Fruit fly (Drosophila melanogaster) whole organism, embryonic: Measurements from ENCODE around the gene CG10208.
A peak's percentile ranks its signal among the peaks of the same experiment; 100 is the strongest.

Experiments
- Asciz ChIP-seq: fragments of 200-800 bp; sonication (Bioruptor generic); optimal IDR thresholded peaks from 2 replicates; lab custom pipeline; 2017; ENCODE audit warnings: missing biosample characterization, mild to moderate bottlenecking, missing genetic modification characterization, missing genetic modification reagents
- Awh ChIP-seq: fragments of 200-800 bp; sonication (Bioruptor generic); IDR thresholded peaks from 2 replicates; pipeline ENCODE4, ENCODE4 v1.3.6; 2022; ENCODE audit warnings: missing biosample characterization, missing genetic modification characterization
- CG10209 ChIP-seq: fragments of 200-800 bp; sonication (Bioruptor generic); optimal IDR thresholded peaks from 3 replicates; lab custom pipeline; 2017; ENCODE audit warnings: missing biosample characterization, mild to moderate bottlenecking, missing genetic modification characterization, missing genetic modification reagents
- CG1024 ChIP-seq: fragments of 200-800 bp; sonication (Bioruptor generic); IDR thresholded peaks from 2 replicates; pipeline ENCODE4 v1.3.6; 2022; ENCODE audit warnings: missing biosample characterization, missing genetic modification characterization
- CG12299 ChIP-seq: fragments of 200-800 bp; sonication (Bioruptor generic); optimal IDR thresholded peaks from 2 replicates; lab custom pipeline; 2018; ENCODE audit warnings: missing biosample characterization, mild to moderate bottlenecking, missing genetic modification characterization
- CG12659 ChIP-seq: fragments of 200-800 bp; sonication (Bioruptor generic); optimal IDR thresholded peaks from 3 replicates; lab custom pipeline; 2017; ENCODE audit warnings: mild to moderate bottlenecking, missing biosample characterization, missing genetic modification reagents, missing genetic modification characterization
- CG12769 ChIP-seq: fragments of 200-800 bp; sonication (Bioruptor generic); optimal IDR thresholded peaks from 2 replicates; lab custom pipeline; 2019; ENCODE audit warnings: missing biosample characterization, mild to moderate bottlenecking, missing genetic modification characterization, moderate library complexity
- CG14860 ChIP-seq: fragments of 200-800 bp; sonication (Bioruptor generic); IDR thresholded peaks from 3 replicates; pipeline ENCODE4 v1.3.6; 2022; ENCODE audit warnings: missing biosample characterization, missing genetic modification characterization; ENCODE audit not compliant: partially characterized antibody
- CG16813 ChIP-seq: fragments of 200-800 bp; sonication (Bioruptor generic); IDR thresholded peaks from 3 replicates; pipeline ENCODE4 v1.3.6; 2022; ENCODE audit warnings: missing biosample characterization, missing genetic modification characterization; ENCODE audit not compliant: partially characterized antibody
- CG16863 ChIP-seq: fragments of 200-800 bp; sonication (Bioruptor generic); optimal IDR thresholded peaks from 3 replicates; lab custom pipeline; 2016; ENCODE audit warnings: missing biosample characterization, missing genetic modification characterization
- CG18011 ChIP-seq: fragments of 200-800 bp; sonication (Bioruptor generic); optimal IDR thresholded peaks from 2 replicates; lab custom pipeline; 2017; ENCODE audit warnings: missing biosample characterization, missing genetic modification characterization, mild to moderate bottlenecking, moderate library complexity, missing genotype
- CG1832 ChIP-seq: fragments of 200-800 bp; sonication (Bioruptor generic); optimal IDR thresholded peaks from 2 replicates; lab custom pipeline; 2017; ENCODE audit warnings: missing biosample characterization, mild to moderate bottlenecking, missing genetic modification characterization, inconsistent platforms
- CG2116 ChIP-seq: fragments of 200-800 bp; sonication (Bioruptor generic); optimal IDR thresholded peaks from 3 replicates; lab custom pipeline; 2018; ENCODE audit warnings: missing biosample characterization, mild to moderate bottlenecking, missing genetic modification characterization
- CG2120 ChIP-seq: fragments of 200-800 bp; sonication (Bioruptor generic); optimal IDR thresholded peaks from 3 replicates; lab custom pipeline; 2016; ENCODE audit warnings: missing biosample characterization, missing genetic modification characterization
- CG32532 ChIP-seq: fragments of 200-800 bp; sonication (Bioruptor generic); IDR thresholded peaks from 2 replicates; pipeline ENCODE4 v1.3.6; 2022; ENCODE audit warnings: missing biosample characterization, missing genetic modification characterization
- CG34224 ChIP-seq: fragments of 200-800 bp; sonication (Bioruptor generic); IDR thresholded peaks from 3 replicates; pipeline ENCODE4 v1.3.6; 2022; ENCODE audit warnings: missing biosample characterization, missing genetic modification characterization; ENCODE audit not compliant: partially characterized antibody
- CG42726 ChIP-seq: fragments of 200-800 bp; sonication (Bioruptor generic); IDR thresholded peaks from 2 replicates; pipeline ENCODE4 v1.3.6; 2022; ENCODE audit warnings: missing biosample characterization, missing genetic modification characterization; ENCODE audit not compliant: partially characterized antibody
- CG6272 ChIP-seq: fragments of 200-800 bp; sonication (Bioruptor generic); IDR thresholded peaks from 2 replicates; pipeline ENCODE4 v1.3.6; 2022; ENCODE audit warnings: missing biosample characterization, missing genetic modification characterization
- CG7963 ChIP-seq: fragments of 200-800 bp; sonication (Bioruptor generic); IDR thresholded peaks from 3 replicates; pipeline ENCODE4 v1.3.6; 2022; ENCODE audit warnings: missing biosample characterization, missing genetic modification characterization; ENCODE audit not compliant: partially characterized antibody
- CG8765 ChIP-seq: fragments of 200-800 bp; sonication (Bioruptor generic); IDR thresholded peaks from 2 replicates; pipeline ENCODE4 v1.3.6; 2022; ENCODE audit warnings: missing biosample characterization, missing genetic modification characterization
- CG9727 ChIP-seq: fragments of 200-800 bp; sonication (Bioruptor generic); optimal IDR thresholded peaks from 3 replicates; lab custom pipeline; 2017; ENCODE audit warnings: missing biosample characterization, mild to moderate bottlenecking, missing genetic modification characterization
- D19A ChIP-seq: fragments of 200-800 bp; optimal IDR thresholded peaks from 3 replicates; lab custom pipeline; 2019; ENCODE audit warnings: missing biosample characterization, mild to moderate bottlenecking, missing genetic modification characterization, moderate library complexity
- Dad ChIP-seq: fragments of 200-800 bp; sonication (Bioruptor generic); optimal IDR thresholded peaks from 3 replicates; lab custom pipeline; 2016; ENCODE audit warnings: missing biosample characterization, missing genetic modification characterization
- H2.0 ChIP-seq: fragments of 200-800 bp; sonication (Bioruptor generic); IDR thresholded peaks from 2 replicates; pipeline ENCODE4 v1.3.6; 2022; ENCODE audit warnings: missing biosample characterization, missing genetic modification characterization
- Meics ChIP-seq: fragments of 200-800 bp; sonication (Bioruptor generic); optimal IDR thresholded peaks from 2 replicates; lab custom pipeline; 2017; ENCODE audit warnings: missing biosample characterization, mild to moderate bottlenecking, missing genetic modification characterization
- Neu2 ChIP-seq: fragments of 200-800 bp; sonication (Bioruptor generic); optimal IDR thresholded peaks from 3 replicates; lab custom pipeline; 2016; ENCODE audit warnings: missing biosample characterization, missing genetic modification characterization, borderline replicate concordance
- Taf1 ChIP-seq: fragments of 200-800 bp; sonication (Bioruptor generic); IDR thresholded peaks from 2 replicates; pipeline ENCODE4 v1.3.6; 2022; ENCODE audit warnings: missing biosample characterization, missing genetic modification characterization
- Usf ChIP-seq: fragments of 200-800 bp; sonication (Bioruptor generic); optimal IDR thresholded peaks from 2 replicates; lab custom pipeline; 2017; ENCODE audit warnings: missing genotype, missing biosample characterization, missing genetic modification characterization
- ap ChIP-seq: fragments of 200-800 bp; sonication (Bioruptor generic); IDR thresholded peaks from 2 replicates; pipeline ENCODE4 v1.3.6; 2022; ENCODE audit warnings: missing biosample characterization, missing genetic modification characterization
- ato ChIP-seq: fragments of 200-800 bp; sonication (Bioruptor generic); IDR thresholded peaks from 2 replicates; pipeline ENCODE4 v1.3.6; 2022; ENCODE audit warnings: missing biosample characterization, missing genetic modification characterization; ENCODE audit not compliant: partially characterized antibody
- bbx ChIP-seq: fragments of 200-800 bp; sonication (Bioruptor generic); IDR thresholded peaks from 2 replicates; pipeline ENCODE4 v1.3.6; 2022; ENCODE audit warnings: missing biosample characterization, missing genetic modification characterization; ENCODE audit not compliant: partially characterized antibody
- corto ChIP-seq: fragments of 200-800 bp; sonication (Bioruptor generic); optimal IDR thresholded peaks from 2 replicates; lab custom pipeline; 2016; ENCODE audit warnings: missing biosample characterization, mild to moderate bottlenecking, missing genetic modification characterization, moderate library complexity
- dimm ChIP-seq: fragments of 200-800 bp; sonication (Bioruptor generic); IDR thresholded peaks from 2 replicates; pipeline ENCODE4 v1.3.6; 2022; ENCODE audit warnings: missing biosample characterization, missing genetic modification characterization
- dmrt99B ChIP-seq: fragments of 200-800 bp; sonication (Bioruptor generic); optimal IDR thresholded peaks from 2 replicates; lab custom pipeline; 2018; ENCODE audit warnings: missing biosample characterization, mild to moderate bottlenecking, missing genetic modification characterization, moderate library complexity
- gcm2 ChIP-seq: fragments of 200-800 bp; sonication (Bioruptor generic); optimal IDR thresholded peaks from 2 replicates; lab custom pipeline; 2016; ENCODE audit warnings: missing biosample characterization, missing genetic modification characterization
- gsb-n ChIP-seq: fragments of 200-800 bp; sonication (Bioruptor generic); optimal IDR thresholded peaks from 3 replicates; lab custom pipeline; 2018; ENCODE audit warnings: missing biosample characterization, mild to moderate bottlenecking, missing genetic modification characterization
- hb ChIP-seq: fragments of 200-800 bp; sonication (Bioruptor generic); IDR thresholded peaks from 3 replicates; pipeline ENCODE4 v1.3.6; 2022; ENCODE audit warnings: missing biosample characterization, missing genetic modification characterization; ENCODE audit not compliant: partially characterized antibody
- jumu ChIP-seq: fragments of 200-800 bp; sonication (Bioruptor generic); optimal IDR thresholded peaks from 3 replicates; lab custom pipeline; 2016; ENCODE audit warnings: missing biosample characterization, missing genetic modification characterization
- nerfin-1 ChIP-seq: fragments of 200-800 bp; sonication (Bioruptor generic); optimal IDR thresholded peaks from 3 replicates; lab custom pipeline; 2019; ENCODE audit warnings: missing biosample characterization, mild to moderate bottlenecking, missing genetic modification characterization, moderate library complexity
- nerfin-2 ChIP-seq: fragments of 200-800 bp; sonication (Bioruptor generic); IDR thresholded peaks from 2 replicates; pipeline ENCODE4 v1.3.6; 2022; ENCODE audit warnings: missing biosample characterization, missing genetic modification characterization; ENCODE audit not compliant: partially characterized antibody
- nom ChIP-seq: fragments of 200-800 bp; sonication (Bioruptor generic); optimal IDR thresholded peaks from 2 replicates; lab custom pipeline; 2017; ENCODE audit warnings: missing biosample characterization, missing genetic modification characterization, mild to moderate bottlenecking, moderate library complexity, missing genetic modification reagents
- peb ChIP-seq: fragments of 200-800 bp; sonication (Bioruptor generic); IDR thresholded peaks from 2 replicates; pipeline ENCODE4 v1.3.6; 2022; ENCODE audit warnings: missing biosample characterization, missing genetic modification characterization
- pnt ChIP-seq: fragments of 200-800 bp; sonication (Bioruptor generic); optimal IDR thresholded peaks from 3 replicates; lab custom pipeline; 2016; ENCODE audit warnings: missing biosample characterization, missing genetic modification characterization
- pum ChIP-seq: fragments of 200-800 bp; sonication (Bioruptor generic); optimal IDR thresholded peaks from 2 replicates; lab custom pipeline; 2016; ENCODE audit warnings: missing biosample characterization, missing genetic modification characterization
- rib ChIP-seq: fragments of 200-800 bp; sonication (Bioruptor generic); IDR thresholded peaks from 2 replicates; pipeline ENCODE4 v1.3.6; 2022; ENCODE audit warnings: missing biosample characterization, missing genetic modification characterization
- slou ChIP-seq: fragments of 200-800 bp; sonication (Bioruptor generic); optimal IDR thresholded peaks from 3 replicates; lab custom pipeline; 2016; ENCODE audit warnings: missing biosample characterization, missing genetic modification characterization
- tin ChIP-seq: fragments of 200-800 bp; sonication (Bioruptor generic); optimal IDR thresholded peaks from 3 replicates; lab custom pipeline; 2016; ENCODE audit warnings: missing biosample characterization, missing genetic modification characterization
- usp ChIP-seq: fragments of >200 bp; optimal IDR thresholded peaks from 2 replicates; lab custom pipeline; 2017; ENCODE audit warnings: missing biosample characterization, missing genetic modification characterization
- zfh1 ChIP-seq: fragments of 200-800 bp; sonication (Bioruptor generic); IDR thresholded peaks from 3 replicates; pipeline ENCODE4 v1.3.6; 2022; ENCODE audit warnings: missing biosample characterization, missing genetic modification characterization

CG10208 gene

DNA sequence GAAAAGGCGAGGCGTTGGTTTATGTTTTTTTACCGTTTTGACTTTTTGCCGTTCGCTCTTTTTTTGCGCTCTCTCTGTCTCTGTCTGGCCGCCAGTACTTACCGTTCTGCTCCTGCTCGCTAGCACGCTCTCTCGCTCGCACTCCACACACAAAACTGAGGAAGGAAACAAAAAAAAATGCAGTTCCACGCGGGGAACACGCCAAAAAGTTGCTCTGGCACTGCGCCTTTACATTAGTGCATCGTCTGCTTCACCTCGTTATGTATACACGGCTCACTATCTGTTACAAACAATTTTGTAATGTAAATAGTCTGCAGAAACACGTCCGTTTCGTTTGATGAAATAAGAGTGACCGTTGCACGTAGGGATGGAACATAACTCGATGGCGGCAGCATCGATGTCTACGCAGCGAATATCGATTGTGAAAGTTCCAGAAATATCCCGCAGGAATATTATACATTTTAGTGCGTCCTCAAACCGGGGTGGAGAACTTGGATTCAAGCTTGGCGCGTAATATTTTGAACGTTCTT, 45.0 kb upstream of the CG10208 start, which contains the start of the genes CG33111 and eIF4G2 (continued):
- TF ChIP-seq nerfin-2 (GFP tag; lab: Robert Waterston, UW) (peak; percentile 57), nerfin-1 (tag; lab: Kevin White, UChicago) (peak; percentile 38), CG1024 (GFP tag; lab: Robert Waterston, UW) (0 out of 2 replicates have a peak, but pooled peaks have one; percentile 34), CG12769 (tag; lab: Kevin White, UChicago) (peak; percentile 100), pnt (GFP tag; lab: Kevin White, UChicago) (no peak), gcm2 (GFP tag; lab: Kevin White, UChicago) (no peak), gsb-n (tag; lab: Kevin White, UChicago) (peak; percentile 22), dimm (GFP tag; lab: Robert Waterston, UW) (no peak), ap (GFP tag; lab: Robert Waterston, UW) (no peak), CG6272 (GFP tag; lab: Robert Waterston, UW) (peak; percentile 26; the same call in 1 of the 2 replicates), zfh1 (GFP tag; lab: Robert Waterston, UW) (no peak), usp (GFP tag; lab: Kevin White, UChicago) (no peak), Usf (GFP tag; lab: Kevin White, UChicago) (no peak), CG10209 (peak; percentile 6), H2.0 (GFP tag; lab: Robert Waterston, UW) (0 out of 2 replicates have a peak, but pooled peaks have one; percentile 3), slou (GFP tag; lab: Kevin White, UChicago) (no peak), CG7963 (GFP tag; lab: Robert Waterston, UW) (peak; percentile 65; the same call in 2 of the 3 replicates), rib (GFP tag; lab: Robert Waterston, UW) (0 out of 2 replicates have a peak, but pooled peaks have one; percentile 48), Dad (GFP tag; lab: Kevin White, UChicago) (peak; percentile 45), CG12659 (peak; percentile 68), ato (GFP tag; lab: Robert Waterston, UW) (peak; percentile 34; the same call in 1 of the 2 replicates), bbx (GFP tag; lab: Robert Waterston, UW) (peak; percentile 84), CG18011 (GFP tag; lab: Kevin White, UChicago) (no peak), hb (GFP tag; lab: Robert Waterston, UW) (peak; percentile 76; the same call in 2 of the 3 replicates), CG32532 (peak; percentile 47), CG34224 (peak; percentile 74), dmrt99B (tag; lab: Kevin White, UChicago) (no peak), Taf1 (GFP tag; lab: Robert Waterston, UW) (no peak), CG2120 (GFP tag; lab: Kevin White, UChicago) (peak; percentile 44), CG1832 (GFP tag; lab: Kevin White, UChicago) (peak; percentile 92), CG16863 (no peak), CG9727 (GFP tag; lab: Kevin White, UChicago) (no peak), Asciz (GFP tag; lab: Kevin White, UChicago) (peak; percentile 43), D19A (no peak), CG12299 (tag; lab: Kevin White, UChicago) (peak; percentile 14), corto (GFP tag; lab: Kevin White, UChicago) (no peak), CG14860 (GFP tag; lab: Robert Waterston, UW) (peak; percentile 69), pum (GFP tag; lab: Kevin White, UChicago) (peak; percentile 18), CG8765 (GFP tag; lab: Robert Waterston, UW) (no peak), Neu2 (GFP tag; lab: Kevin White, UChicago) (peak; percentile 54), CG16813 (peak; percentile 85), Awh (GFP tag; lab: Robert Waterston, UW) (peak; percentile 27; the same call in 1 of the 2 replicates), peb (GFP tag; lab: Robert Waterston, UW) (no peak), CG2116 (peak; percentile 83), nom (GFP tag; lab: Kevin White, UChicago) (peak; percentile 67), tin (no peak), CG42726 (GFP tag; lab: Robert Waterston, UW) (peak; percentile 91), jumu (GFP tag; lab: Kevin White, UChicago) (peak; percentile 18), Meics (GFP tag; lab: Kevin White, UChicago) (peak; percentile 4)
